Fruit fly (Drosophila melanogaster): Measurements from ENCODE around the gene Coq4.

Coq4 gene

DNA sequence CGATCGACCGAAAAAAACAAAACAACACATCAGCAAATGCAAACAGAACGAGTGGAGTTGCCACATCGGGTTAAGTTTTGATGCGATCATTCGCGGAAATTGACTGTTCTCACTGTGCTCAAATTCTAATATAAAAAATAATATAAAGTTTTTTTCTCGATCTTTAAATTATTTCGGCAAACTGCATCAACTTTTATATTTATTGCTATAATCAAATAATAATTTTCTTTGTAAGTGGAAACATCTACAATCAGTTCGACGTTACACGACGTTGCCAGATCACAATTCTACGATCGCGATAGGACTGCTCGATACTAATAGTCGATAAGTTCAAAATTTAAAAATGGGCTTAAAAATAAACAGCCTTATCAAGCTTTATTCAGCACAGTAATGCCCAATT is 4.6 kb downstream of the Coq4 start, which contains the start of gene Gorab (continued):
- TF ChIP-seq ftz-f1 (GFP tag; optimal IDR thresholded peaks at IDR 0.05), result peak; percentile 2
- peak; percentile 76 for TF ChIP-seq sens-2 (GFP tag; IDR thresholded peaks at IDR 0.05)
- TF ChIP-seq CG10366 (GFP tag; IDR thresholded peaks at IDR 0.05), result peak; percentile 96
- TF ChIP-seq Lhr (GFP tag; optimal IDR thresholded peaks at IDR 0.05), result peak; percentile 83
- TF ChIP-seq CG5180 (GFP tag; optimal IDR thresholded peaks at IDR 0.05), result peak; percentile 37
- TF ChIP-seq Mad (GFP tag; optimal IDR thresholded peaks at IDR 0.05), result peak; percentile 92
- TF ChIP-seq Fer1 (GFP tag; optimal IDR thresholded peaks at IDR 0.05), result peak; percentile 60
- no peak for TF ChIP-seq cad (GFP tag; optimal IDR thresholded peaks at IDR 0.05)
- peak; percentile 87 for TF ChIP-seq Vsx1 (GFP tag; optimal IDR thresholded peaks at IDR 0.05)
- TF ChIP-seq sim (GFP tag; IDR thresholded peaks at IDR 0.05), result peak; percentile 86
- TF ChIP-seq CG43689 (GFP tag; IDR thresholded peaks at IDR 0.05), result peak; percentile 83
- TF ChIP-seq CG12744 (GFP tag; optimal IDR thresholded peaks at IDR 0.05), result peak; percentile 81
- TF ChIP-seq Atf6 (GFP tag; IDR thresholded peaks at IDR 0.05), result peak; percentile 87
- peak; percentile 38 for TF ChIP-seq CG3995 (GFP tag; optimal IDR thresholded peaks at IDR 0.05)
- TF ChIP-seq shn (GFP tag; optimal IDR thresholded peaks at IDR 0.05), result peak; percentile 32
- no peak for TF ChIP-seq CG1603 (tag; optimal IDR thresholded peaks at IDR 0.05)
- TF ChIP-seq az2 (GFP tag; optimal IDR thresholded peaks at IDR 0.05), result peak; percentile 90
- peak; percentile 92 for TF ChIP-seq bcd (GFP tag; optimal IDR thresholded peaks at IDR 0.05)
- TF ChIP-seq amos (GFP tag; IDR thresholded peaks at IDR 0.05; ENCODE audit: partially characterized antibody), result peak; percentile 54
- peak; percentile 97 for TF ChIP-seq CG4404 (GFP tag; IDR thresholded peaks at IDR 0.05)
- TF ChIP-seq org-1 (GFP tag; optimal IDR thresholded peaks at IDR 0.05), result peak; percentile 16
- TF ChIP-seq crp (GFP tag; optimal IDR thresholded peaks at IDR 0.05), result peak in 1 of 2 experiments; percentile 70
- TF ChIP-seq jigr1 (GFP tag; IDR thresholded peaks at IDR 0.05), result peak; percentile 89
- TF ChIP-seq CG6272 (GFP tag; IDR thresholded peaks at IDR 0.05), result peak; percentile 95
- TF ChIP-seq CG18476 (GFP tag; optimal IDR thresholded peaks at IDR 0.05), result peak; percentile 89
- TF ChIP-seq btn (GFP tag; optimal IDR thresholded peaks at IDR 0.05), result peak; percentile 8
- TF ChIP-seq aop (GFP tag; IDR thresholded peaks at IDR 0.05), result peak; percentile 78
- peak; percentile 46 for TF ChIP-seq CG3065 (GFP tag; optimal IDR thresholded peaks at IDR 0.05)
- peak; percentile 81 for TF ChIP-seq HmgZ (tag; optimal IDR thresholded peaks at IDR 0.05)
- TF ChIP-seq inv (GFP tag; IDR thresholded peaks at IDR 0.05; ENCODE audit: partially characterized antibody), result peak; percentile 49
- TF ChIP-seq Ets97D (GFP tag; optimal IDR thresholded peaks at IDR 0.05), result peak; percentile 82
- no peak for TF ChIP-seq nerfin-2 (GFP tag; IDR thresholded peaks at IDR 0.05; ENCODE audit: partially characterized antibody)
- TF ChIP-seq Scr (GFP tag; IDR thresholded peaks at IDR 0.05; ENCODE audit: partially characterized antibody), result peak; percentile 57
- TF ChIP-seq CG3838 (GFP tag; optimal IDR thresholded peaks at IDR 0.05), result peak; percentile 56
- TF ChIP-seq CG17612 (GFP tag; IDR thresholded peaks at IDR 0.05), result peak; percentile 83
- peak; percentile 44 for TF ChIP-seq HmgD (GFP tag; optimal IDR thresholded peaks at IDR 0.05)
- no peak for TF ChIP-seq crc (GFP tag; optimal IDR thresholded peaks at IDR 0.05)
- TF ChIP-seq CHES-1-like (GFP tag; optimal IDR thresholded peaks at IDR 0.05), result peak; percentile 72
- peak; percentile 48; the same call in 2 of the 3 replicates for TF ChIP-seq CG16813 (GFP tag; IDR thresholded peaks at IDR 0.05; ENCODE audit: partially characterized antibody)
- TF ChIP-seq corto (GFP tag; optimal IDR thresholded peaks at IDR 0.05), result peak; percentile 81
- peak; percentile 91 for TF ChIP-seq MBD-R2 (GFP tag; IDR thresholded peaks at IDR 0.05)
- no peak for TF ChIP-seq wek (GFP tag; optimal IDR thresholded peaks at IDR 0.05)
- peak; percentile 97 for TF ChIP-seq Aef1 (GFP tag; IDR thresholded peaks at IDR 0.05)
- TF ChIP-seq Ssrp (tag; optimal IDR thresholded peaks at IDR 0.05), result peak; percentile 92
- peak; percentile 29 for TF ChIP-seq CG8281 (tag; optimal IDR thresholded peaks at IDR 0.05)
- peak; percentile 48; the same call in 1 of the 2 replicates for TF ChIP-seq unc-4 (GFP tag; IDR thresholded peaks at IDR 0.05; ENCODE audit: partially characterized antibody)
- TF ChIP-seq sna (GFP tag; IDR thresholded peaks at IDR 0.05; ENCODE audit: partially characterized antibody), result no peak
- TF ChIP-seq CG10462 (GFP tag; optimal IDR thresholded peaks at IDR 0.05), result peak; percentile 85
- TF ChIP-seq CG3726 (GFP tag; IDR thresholded peaks at IDR 0.05), result peak; percentile 94; the same call in 2 of the 3 replicates
- TF ChIP-seq Gsc (GFP tag; IDR thresholded peaks at IDR 0.05), result peak; percentile 89
- TF ChIP-seq Hmx (GFP tag; optimal IDR thresholded peaks at IDR 0.05), result peak; percentile 58
